Fruit fly (Drosophila melanogaster) whole organism, embryonic: ENCODE results near the gene Vm26Aa.
A peak's percentile ranks its signal among the peaks of the same experiment; 100 is the strongest.

Experiments
- ATbp ChIP-seq: fragments of 200-800 bp; sonication (Bioruptor generic); optimal IDR thresholded peaks from 2 replicates; lab custom pipeline; 2017; ENCODE audit warnings: missing biosample characterization, mild to moderate bottlenecking, missing genetic modification characterization, missing genetic modification reagents
- Adf1 ChIP-seq: fragments of 200-800 bp; sonication (Bioruptor generic); IDR thresholded peaks from 2 replicates; pipeline ENCODE4 v1.3.6; 2022; ENCODE audit warnings: missing biosample characterization, missing genetic modification characterization
- Aef1 ChIP-seq: fragments of 200-800 bp; sonication (Bioruptor generic); IDR thresholded peaks from 3 replicates; pipeline ENCODE4 v1.3.6; 2022; ENCODE audit warnings: missing biosample characterization, missing genetic modification characterization
- Antp ChIP-seq: fragments of 200-800 bp; sonication (Bioruptor generic); optimal IDR thresholded peaks from 3 replicates; lab custom pipeline; 2016; ENCODE audit warnings: missing biosample characterization, missing genetic modification characterization
- Bteb2 ChIP-seq: fragments of 200-800 bp; sonication (Bioruptor generic); optimal IDR thresholded peaks from 2 replicates; lab custom pipeline; 2016; ENCODE audit warnings: missing biosample characterization, missing genetic modification characterization
- CG10147 ChIP-seq: fragments of 200-800 bp; sonication (Bioruptor generic); optimal IDR thresholded peaks from 2 replicates; lab custom pipeline; 2019; ENCODE audit warnings: missing biosample characterization, mild to moderate bottlenecking, missing genetic modification characterization, moderate library complexity
- CG10565 ChIP-seq: fragments of 200-800 bp; sonication (Bioruptor generic); optimal IDR thresholded peaks from 3 replicates; lab custom pipeline; 2016; ENCODE audit warnings: missing biosample characterization, mild to moderate bottlenecking, missing genetic modification characterization
- CG11093 ChIP-seq: fragments of 200-800 bp; sonication (Bioruptor generic); IDR thresholded peaks from 3 replicates; pipeline ENCODE4 v1.3.6; 2022; ENCODE audit warnings: missing biosample characterization, missing genetic modification characterization
- CG16863 ChIP-seq: fragments of 200-800 bp; sonication (Bioruptor generic); optimal IDR thresholded peaks from 3 replicates; lab custom pipeline; 2016; ENCODE audit warnings: missing biosample characterization, missing genetic modification characterization
- CG42726 ChIP-seq: fragments of 200-800 bp; sonication (Bioruptor generic); IDR thresholded peaks from 2 replicates; pipeline ENCODE4 v1.3.6; 2022; ENCODE audit warnings: missing biosample characterization, missing genetic modification characterization; ENCODE audit not compliant: partially characterized antibody
- CG4707 ChIP-seq: fragments of 200-800 bp; sonication (Bioruptor generic); optimal IDR thresholded peaks from 2 replicates; lab custom pipeline; 2018; ENCODE audit warnings: missing biosample characterization, mild to moderate bottlenecking, missing genetic modification characterization, moderate library complexity
- CG6175 ChIP-seq: fragments of 200-800 bp; sonication (Bioruptor generic); IDR thresholded peaks from 3 replicates; pipeline ENCODE4 v1.3.6; 2022; ENCODE audit warnings: missing biosample characterization, missing genetic modification characterization
- CG7745 ChIP-seq: fragments of 200-800 bp; sonication (Bioruptor generic); optimal IDR thresholded peaks from 2 replicates; lab custom pipeline; 2018; ENCODE audit warnings: missing biosample characterization, mild to moderate bottlenecking, missing genetic modification characterization, moderate library complexity
- CG7963 ChIP-seq: fragments of 200-800 bp; sonication (Bioruptor generic); IDR thresholded peaks from 3 replicates; pipeline ENCODE4 v1.3.6; 2022; ENCODE audit warnings: missing biosample characterization, missing genetic modification characterization; ENCODE audit not compliant: partially characterized antibody
- CG8290 ChIP-seq, 3 experiments: fragments of 200-800 bp; sonication (Bioruptor generic); optimal IDR thresholded peaks; 2 replicates each; lab custom pipeline; 2016 to 2019; ENCODE audit warnings: missing biosample characterization in 3 of 3, missing genetic modification characterization in 3 of 3, mild to moderate bottlenecking in 2 of 3, moderate library complexity in 1 of 3
- CG8478 ChIP-seq: fragments of >200 bp; optimal IDR thresholded peaks from 2 replicates; lab custom pipeline; 2018
- Hmx ChIP-seq: fragments of 200-800 bp; sonication (Bioruptor generic); optimal IDR thresholded peaks from 2 replicates; lab custom pipeline; 2016; ENCODE audit warnings: missing biosample characterization, missing genetic modification characterization
- Jarid2 ChIP-seq: fragments of 200-800 bp; sonication (Bioruptor generic); optimal IDR thresholded peaks from 3 replicates; lab custom pipeline; 2017; ENCODE audit warnings: mild to moderate bottlenecking, missing biosample characterization, missing genetic modification reagents, missing genetic modification characterization
- Lpt ChIP-seq: fragments of >200 bp; optimal IDR thresholded peaks from 2 replicates; lab custom pipeline; 2018; ENCODE audit warnings: missing biosample characterization, missing genetic modification characterization
- Max ChIP-seq: fragments of 200-800 bp; sonication (Bioruptor generic); optimal IDR thresholded peaks from 2 replicates; lab custom pipeline; 2016; ENCODE audit warnings: missing biosample characterization, mild to moderate bottlenecking, missing genetic modification characterization
- Mrtf ChIP-seq: fragments of 200-800 bp; sonication (Bioruptor generic); IDR thresholded peaks from 3 replicates; pipeline ENCODE4 v1.3.6; 2022; ENCODE audit warnings: missing biosample characterization, missing genetic modification characterization
- NC2α ChIP-seq: fragments of 200-800 bp; sonication (Bioruptor generic); optimal IDR thresholded peaks from 2 replicates; lab custom pipeline; 2016; ENCODE audit warnings: missing biosample characterization, missing genetic modification characterization
- Ravus ChIP-seq: fragments of 200-800 bp; sonication (Bioruptor generic); IDR thresholded peaks from 2 replicates; pipeline ENCODE4 v1.3.6; 2022; ENCODE audit warnings: missing biosample characterization, missing genetic modification characterization
- Ssrp ChIP-seq: fragments of 200-800 bp; sonication (Bioruptor generic); optimal IDR thresholded peaks from 2 replicates; lab custom pipeline; 2018; ENCODE audit warnings: missing biosample characterization, mild to moderate bottlenecking, missing genetic modification characterization, moderate library complexity
- Usf ChIP-seq: fragments of 200-800 bp; sonication (Bioruptor generic); optimal IDR thresholded peaks from 2 replicates; lab custom pipeline; 2017; ENCODE audit warnings: missing genotype, missing biosample characterization, missing genetic modification characterization
- bigmax ChIP-seq: fragments of 200-800 bp; sonication (Bioruptor generic); optimal IDR thresholded peaks from 2 replicates; lab custom pipeline; 2018; ENCODE audit warnings: missing biosample characterization, mild to moderate bottlenecking, missing genetic modification characterization
- bsh ChIP-seq, 2 experiments: fragments of 200-800 bp; sonication (Bioruptor generic); optimal IDR thresholded peaks; 2 replicates each; lab custom pipeline; 2017 to 2018; ENCODE audit warnings: mild to moderate bottlenecking in 2 of 2, missing biosample characterization in 2 of 2, missing genetic modification characterization in 2 of 2, moderate library complexity in 1 of 2
- cg ChIP-seq: fragments of 200-800 bp; sonication (Bioruptor generic); optimal IDR thresholded peaks from 3 replicates; lab custom pipeline; 2019; ENCODE audit warnings: missing biosample characterization, mild to moderate bottlenecking, missing genetic modification characterization, moderate library complexity
- chinmo ChIP-seq: fragments of 200-800 bp; sonication (Bioruptor generic); IDR thresholded peaks from 4 replicates; pipeline ENCODE4 v1.3.6; 2022; ENCODE audit warnings: missing biosample characterization, missing genetic modification characterization; ENCODE audit not compliant: partially characterized antibody
- croc ChIP-seq: fragments of 200-800 bp; sonication (Bioruptor generic); conservative IDR thresholded peaks from 3 replicates; pipeline ENCODE4 v1.3.6; 2022; ENCODE audit warnings: missing biosample characterization, missing genetic modification characterization
- crol ChIP-seq: fragments of 200-800 bp; sonication (Bioruptor generic); IDR thresholded peaks from 2 replicates; pipeline ENCODE4 v1.3.6; 2022; ENCODE audit warnings: missing biosample characterization, missing genetic modification characterization
- dmrt11E ChIP-seq: fragments of 200-800 bp; sonication (Bioruptor generic); optimal IDR thresholded peaks from 3 replicates; lab custom pipeline; 2018; ENCODE audit warnings: missing biosample characterization, mild to moderate bottlenecking, missing genetic modification characterization, moderate library complexity
- dmrt99B ChIP-seq: fragments of 200-800 bp; sonication (Bioruptor generic); optimal IDR thresholded peaks from 2 replicates; lab custom pipeline; 2018; ENCODE audit warnings: missing biosample characterization, mild to moderate bottlenecking, missing genetic modification characterization, moderate library complexity
- ewg ChIP-seq: fragments of 200-800 bp; sonication (Bioruptor generic); optimal IDR thresholded peaks from 3 replicates; lab custom pipeline; 2017; ENCODE audit warnings: mild to moderate bottlenecking, missing biosample characterization, missing genetic modification reagents, missing genetic modification characterization
- fru ChIP-seq: fragments of >200 bp; optimal IDR thresholded peaks from 2 replicates; lab custom pipeline; 2017
- gem ChIP-seq: fragments of 200-800 bp; sonication (Bioruptor generic); optimal IDR thresholded peaks from 2 replicates; lab custom pipeline; 2019; ENCODE audit warnings: missing biosample characterization, mild to moderate bottlenecking, missing genetic modification characterization, moderate library complexity
- her ChIP-seq: fragments of 200-800 bp; sonication (Bioruptor generic); optimal IDR thresholded peaks from 2 replicates; lab custom pipeline; 2016; ENCODE audit warnings: missing biosample characterization, missing genetic modification characterization
- insv ChIP-seq, 2 experiments: fragments of 200-800 bp; sonication (Bioruptor generic); optimal IDR thresholded peaks; 3 replicates each; lab custom pipeline; 2016 to 2018; ENCODE audit warnings: missing biosample characterization in 2 of 2, missing genetic modification characterization in 2 of 2
- jing ChIP-seq: fragments of 200-800 bp; sonication (Bioruptor generic); optimal IDR thresholded peaks from 2 replicates; lab custom pipeline; 2018; ENCODE audit warnings: missing biosample characterization, mild to moderate bottlenecking, missing genetic modification characterization
- knrl ChIP-seq: fragments of 200-800 bp; sonication (Bioruptor generic); IDR thresholded peaks from 3 replicates; pipeline ENCODE4 v1.3.6; 2022; ENCODE audit warnings: missing biosample characterization, missing genetic modification characterization; ENCODE audit not compliant: partially characterized antibody
- nerfin-1 ChIP-seq: fragments of 200-800 bp; sonication (Bioruptor generic); optimal IDR thresholded peaks from 3 replicates; lab custom pipeline; 2019; ENCODE audit warnings: missing biosample characterization, mild to moderate bottlenecking, missing genetic modification characterization, moderate library complexity
- org-1 ChIP-seq: fragments of 200-800 bp; sonication (Bioruptor generic); optimal IDR thresholded peaks from 2 replicates; lab custom pipeline; 2017; ENCODE audit warnings: missing biosample characterization, missing genetic modification characterization
- pros ChIP-seq: fragments of 200-800 bp; sonication (Bioruptor generic); optimal IDR thresholded peaks from 3 replicates; lab custom pipeline; 2019; ENCODE audit warnings: missing biosample characterization, mild to moderate bottlenecking, missing genetic modification characterization, moderate library complexity
- ro ChIP-seq: fragments of 200-800 bp; sonication (Bioruptor generic); IDR thresholded peaks from 2 replicates; pipeline ENCODE4 v1.3.6; 2022; ENCODE audit warnings: missing biosample characterization, missing genetic modification characterization
- salm ChIP-seq: fragments of 200-800 bp; sonication (Bioruptor generic); optimal IDR thresholded peaks from 2 replicates; lab custom pipeline; 2018; ENCODE audit warnings: missing biosample characterization, mild to moderate bottlenecking, missing genetic modification characterization
- so ChIP-seq: fragments of 200-800 bp; sonication (Bioruptor generic); IDR thresholded peaks from 3 replicates; pipeline ENCODE4 v1.3.6; 2022; ENCODE audit warnings: missing biosample characterization, missing genetic modification characterization
- tll ChIP-seq, 2 experiments: fragments of 200-800 bp in 1 of 2; fragments of >200 bp in 1 of 2; sonication (Bioruptor generic) in 1 of 2; optimal IDR thresholded peaks; 2 replicates each; lab custom pipeline; 2017 to 2019; ENCODE audit warnings: missing biosample characterization in 2 of 2, missing genetic modification characterization in 2 of 2, mild to moderate bottlenecking in 1 of 2, moderate library complexity in 1 of 2
- ttk ChIP-seq: fragments of 200-800 bp; sonication (Bioruptor generic); IDR thresholded peaks from 2 replicates; pipeline ENCODE4 v2.1.2; 2022; ENCODE audit warnings: missing biosample characterization, missing genetic modification characterization
- twi ChIP-seq: fragments of 200-800 bp; optimal IDR thresholded peaks from 2 replicates; lab custom pipeline; 2019; ENCODE audit warnings: missing biosample characterization, mild to moderate bottlenecking, missing genetic modification characterization, moderate library complexity
- tx ChIP-seq: fragments of 200-800 bp; sonication (Bioruptor generic); optimal IDR thresholded peaks from 2 replicates; lab custom pipeline; 2016; ENCODE audit warnings: missing biosample characterization, missing genetic modification characterization

Gene Vm26Aa

dm6 chr2L:5923603-5924138 is 36.5 kb downstream of the Vm26Aa start, which contains the start of gene CG9016 (continued):
- TF ChIP-seq Max (GFP tag; lab: Kevin White, UChicago) (no peak), cg (peak; percentile 73), fru (lab: Kevin White, UChicago) (no peak), tx (GFP tag; lab: Kevin White, UChicago) (no peak), ttk (no peak), CG7963 (GFP tag; lab: Robert Waterston, UW) (no peak), crol (GFP tag; lab: Robert Waterston, UW) (peak; percentile 89), so (GFP tag; lab: Robert Waterston, UW) (0 out of 3 replicates have a peak, but pooled peaks have one; percentile 17), knrl (GFP tag; lab: Robert Waterston, UW) (0 out of 3 replicates have a peak, but pooled peaks have one; percentile 24), CG7745 (tag; lab: Kevin White, UChicago) (no peak), Lpt (GFP tag; lab: Kevin White, UChicago) (no peak), CG42726 (peak; percentile 33; the same call in 1 of the 2 replicates), Hmx (GFP tag; lab: Kevin White, UChicago) (no peak), CG10565 (GFP tag; lab: Kevin White, UChicago) (no peak), CG8290 (GFP tag; optimal IDR thresholded peaks at IDR 0.05; lab: Kevin White, UChicago) (no peak), CG8290 (tag; optimal IDR thresholded peaks at IDR 0.05; lab: Kevin White, UChicago) (no peak), jing (GFP tag; lab: Kevin White, UChicago) (no peak), salm (tag; lab: Kevin White, UChicago) (no peak), her (GFP tag; lab: Kevin White, UChicago) (no peak), Adf1 (GFP tag; lab: Robert Waterston, UW) (peak; percentile 80), tll (GFP tag; optimal IDR thresholded peaks at IDR 0.05; lab: Kevin White, UChicago) (peak in 1 of 2 experiments; percentile 15), CG8478 (lab: Kevin White, UChicago) (peak; percentile 79), CG4707 (GFP tag; lab: Kevin White, UChicago) (no peak), nerfin-1 (peak; percentile 5), Usf (GFP tag; lab: Kevin White, UChicago) (no peak), croc (no peak), CG10147 (GFP tag; lab: Kevin White, UChicago) (no peak), dmrt11E (no peak), org-1 (GFP tag; lab: Kevin White, UChicago) (no peak), bigmax (GFP tag; lab: Kevin White, UChicago) (no peak), Ssrp (tag; lab: Kevin White, UChicago) (no peak), insv (GFP tag; optimal IDR thresholded peaks at IDR 0.05; lab: Kevin White, UChicago) (no peak), CG11093 (no peak), bsh (GFP tag; optimal IDR thresholded peaks at IDR 0.05; lab: Kevin White, UChicago) (no peak), Ravus (GFP tag; lab: Robert Waterston, UW) (no peak), CG6175 (no peak), twi (tag; lab: Kevin White, UChicago) (no peak), Antp (GFP tag; lab: Kevin White, UChicago) (no peak), Aef1 (GFP tag; lab: Robert Waterston, UW) (no peak), CG16863 (GFP tag; lab: Kevin White, UChicago) (no peak), ro (GFP tag; lab: Robert Waterston, UW) (no peak), ewg (GFP tag; lab: Kevin White, UChicago) (peak; percentile 86), Mrtf (no peak), Bteb2 (GFP tag; lab: Kevin White, UChicago) (no peak), dmrt99B (tag; lab: Kevin White, UChicago) (no peak), pros (peak; percentile 27), Jarid2 (GFP tag; lab: Kevin White, UChicago) (peak; percentile 25), chinmo (GFP tag; lab: Robert Waterston, UW) (0 out of 4 replicates have a peak, but pooled peaks have one; percentile 75), NC2α (GFP tag; lab: Kevin White, UChicago) (no peak), gem (tag; lab: Kevin White, UChicago) (no peak), ATbp (GFP tag; lab: Kevin White, UChicago) (no peak)
